Fruit fly (Drosophila melanogaster) whole organism, embryonic: Measurements from ENCODE around the gene CG11241.

Experiments
- CG11560 ChIP-seq: fragments of 200-800 bp; sonication (Bioruptor generic); IDR thresholded peaks from 3 replicates; pipeline ENCODE4 v1.3.6; 2022; ENCODE audit warnings: missing biosample characterization, missing genetic modification characterization
- CG12219 ChIP-seq: fragments of 200-800 bp; sonication (Bioruptor generic); optimal IDR thresholded peaks from 3 replicates; lab custom pipeline; 2018; ENCODE audit warnings: missing biosample characterization, mild to moderate bottlenecking, missing genetic modification characterization
- CG1233 ChIP-seq: fragments of 200-800 bp; sonication (Bioruptor generic); optimal IDR thresholded peaks from 4 replicates; lab custom pipeline; 2018; ENCODE audit warnings: missing biosample characterization, mild to moderate bottlenecking, missing genetic modification characterization
- CG12744 ChIP-seq: fragments of 200-800 bp; sonication (Bioruptor generic); optimal IDR thresholded peaks from 2 replicates; lab custom pipeline; 2016; ENCODE audit warnings: missing biosample characterization, missing genetic modification characterization
- CG12769 ChIP-seq: fragments of 200-800 bp; sonication (Bioruptor generic); optimal IDR thresholded peaks from 2 replicates; lab custom pipeline; 2019; ENCODE audit warnings: missing biosample characterization, mild to moderate bottlenecking, missing genetic modification characterization, moderate library complexity
- CG14441 ChIP-seq: fragments of 200-800 bp; sonication (Bioruptor generic); IDR thresholded peaks from 2 replicates; pipeline ENCODE4 v1.3.6; 2022; ENCODE audit warnings: missing biosample characterization, missing genetic modification characterization
- CG1529 ChIP-seq: fragments of 200-800 bp; sonication (Bioruptor generic); optimal IDR thresholded peaks from 3 replicates; lab custom pipeline; 2018; ENCODE audit warnings: missing biosample characterization, missing genetic modification characterization
- CG15514 ChIP-seq: fragments of 200-800 bp; sonication (Bioruptor generic); optimal IDR thresholded peaks from 3 replicates; lab custom pipeline; 2017; ENCODE audit warnings: missing biosample characterization, missing genetic modification characterization, mild to moderate bottlenecking, moderate library complexity, missing genetic modification reagents
- CG15696 ChIP-seq: fragments of 200-800 bp; sonication (Bioruptor generic); optimal IDR thresholded peaks from 2 replicates; lab custom pipeline; 2019; ENCODE audit warnings: missing biosample characterization, mild to moderate bottlenecking, missing genetic modification characterization, moderate library complexity
- CG1602 ChIP-seq: fragments of 200-800 bp; sonication (Bioruptor generic); optimal IDR thresholded peaks from 3 replicates; lab custom pipeline; 2016; ENCODE audit warnings: missing biosample characterization, missing genetic modification characterization
- CG16813 ChIP-seq: fragments of 200-800 bp; sonication (Bioruptor generic); IDR thresholded peaks from 3 replicates; pipeline ENCODE4 v1.3.6; 2022; ENCODE audit warnings: missing biosample characterization, missing genetic modification characterization; ENCODE audit not compliant: partially characterized antibody
- CG16863 ChIP-seq: fragments of 200-800 bp; sonication (Bioruptor generic); optimal IDR thresholded peaks from 3 replicates; lab custom pipeline; 2016; ENCODE audit warnings: missing biosample characterization, missing genetic modification characterization
- CG18476 ChIP-seq: fragments of 200-800 bp; sonication (Bioruptor generic); optimal IDR thresholded peaks from 2 replicates; lab custom pipeline; 2016; ENCODE audit warnings: missing biosample characterization, mild to moderate bottlenecking, missing genetic modification characterization
- CG2120 ChIP-seq: fragments of 200-800 bp; sonication (Bioruptor generic); optimal IDR thresholded peaks from 3 replicates; lab custom pipeline; 2016; ENCODE audit warnings: missing biosample characterization, missing genetic modification characterization
- CG31441 ChIP-seq: fragments of 200-800 bp; sonication (Bioruptor generic); IDR thresholded peaks from 2 replicates; pipeline ENCODE4 v1.3.6; 2022; ENCODE audit warnings: missing biosample characterization, missing genetic modification characterization
- CG8924 ChIP-seq: fragments of 200-800 bp; optimal IDR thresholded peaks from 3 replicates; lab custom pipeline; 2019; ENCODE audit warnings: missing biosample characterization, mild to moderate bottlenecking, missing genetic modification characterization, moderate library complexity
- CHES-1-like ChIP-seq: fragments of 200-800 bp; sonication (Bioruptor generic); optimal IDR thresholded peaks from 2 replicates; lab custom pipeline; 2016; ENCODE audit warnings: missing biosample characterization, missing genetic modification characterization
- CkIIα-i1 ChIP-seq: fragments of 200-800 bp; sonication (Bioruptor generic); IDR thresholded peaks from 2 replicates; pipeline ENCODE4 v1.3.6; 2022; ENCODE audit warnings: missing biosample characterization, missing genetic modification characterization
- D19A ChIP-seq: fragments of 200-800 bp; optimal IDR thresholded peaks from 3 replicates; lab custom pipeline; 2019; ENCODE audit warnings: missing biosample characterization, mild to moderate bottlenecking, missing genetic modification characterization, moderate library complexity
- Dfd ChIP-seq, 2 experiments: fragments of >200 bp; optimal IDR thresholded peaks; 2 replicates each; lab custom pipeline; 2017; ENCODE audit warnings: missing biosample characterization in 2 of 2, missing genetic modification characterization in 2 of 2
- Dref ChIP-seq: fragments of 200-800 bp; sonication (Bioruptor generic); IDR thresholded peaks from 2 replicates; pipeline ENCODE4 v1.3.6; 2022; ENCODE audit warnings: missing biosample characterization, missing genetic modification characterization
- Fer3 ChIP-seq: fragments of 200-800 bp; sonication (Bioruptor generic); optimal IDR thresholded peaks from 2 replicates; lab custom pipeline; 2018; ENCODE audit warnings: missing biosample characterization, mild to moderate bottlenecking, missing genetic modification characterization, moderate library complexity
- NC2α ChIP-seq: fragments of 200-800 bp; sonication (Bioruptor generic); optimal IDR thresholded peaks from 2 replicates; lab custom pipeline; 2016; ENCODE audit warnings: missing biosample characterization, missing genetic modification characterization
- Poxn ChIP-seq: fragments of 200-800 bp; sonication (Bioruptor generic); IDR thresholded peaks from 2 replicates; pipeline ENCODE4 v1.3.6; 2022; ENCODE audit warnings: missing biosample characterization, missing genetic modification characterization
- Six4 ChIP-seq: fragments of 200-800 bp; sonication (Bioruptor generic); optimal IDR thresholded peaks from 2 replicates; lab custom pipeline; 2016; ENCODE audit warnings: missing biosample characterization, missing genetic modification characterization
- Ssrp ChIP-seq: fragments of 200-800 bp; sonication (Bioruptor generic); optimal IDR thresholded peaks from 2 replicates; lab custom pipeline; 2018; ENCODE audit warnings: missing biosample characterization, mild to moderate bottlenecking, missing genetic modification characterization, moderate library complexity
- YL-1 ChIP-seq: fragments of 200-800 bp; sonication (Bioruptor generic); optimal IDR thresholded peaks from 3 replicates; lab custom pipeline; 2017; ENCODE audit warnings: missing biosample characterization, mild to moderate bottlenecking, missing genetic modification characterization
- amos ChIP-seq: fragments of 200-800 bp; sonication (Bioruptor generic); IDR thresholded peaks from 2 replicates; pipeline ENCODE4 v1.3.6; 2022; ENCODE audit warnings: missing biosample characterization, missing genetic modification characterization; ENCODE audit not compliant: partially characterized antibody
- br ChIP-seq: fragments of >200 bp; optimal IDR thresholded peaks from 2 replicates; lab custom pipeline; 2017
- cas ChIP-seq: fragments of 200-800 bp; sonication (Bioruptor generic); IDR thresholded peaks from 2 replicates; pipeline ENCODE4 v1.3.6; 2022; ENCODE audit warnings: missing biosample characterization, missing genetic modification characterization
- cg ChIP-seq: fragments of 200-800 bp; sonication (Bioruptor generic); optimal IDR thresholded peaks from 3 replicates; lab custom pipeline; 2019; ENCODE audit warnings: missing biosample characterization, mild to moderate bottlenecking, missing genetic modification characterization, moderate library complexity
- crol ChIP-seq: fragments of 200-800 bp; sonication (Bioruptor generic); IDR thresholded peaks from 2 replicates; pipeline ENCODE4 v1.3.6; 2022; ENCODE audit warnings: missing biosample characterization, missing genetic modification characterization
- emc ChIP-seq: fragments of 200-800 bp; sonication (Bioruptor generic); optimal IDR thresholded peaks from 2 replicates; lab custom pipeline; 2016; ENCODE audit warnings: missing biosample characterization, missing genetic modification characterization
- en ChIP-seq: fragments of 200-800 bp; sonication (Bioruptor generic); optimal IDR thresholded peaks from 2 replicates; lab custom pipeline; 2016; ENCODE audit warnings: missing biosample characterization, missing genetic modification characterization
- fd102C ChIP-seq: fragments of 200-800 bp; sonication (Bioruptor generic); optimal IDR thresholded peaks from 2 replicates; lab custom pipeline; 2018; ENCODE audit warnings: missing biosample characterization, mild to moderate bottlenecking, missing genetic modification characterization, moderate library complexity
- fd96Cb ChIP-seq: fragments of 200-800 bp; sonication (Bioruptor generic); optimal IDR thresholded peaks from 2 replicates; lab custom pipeline; 2018; ENCODE audit warnings: missing biosample characterization, mild to moderate bottlenecking, missing genetic modification characterization, moderate library complexity
- gcm2 ChIP-seq: fragments of 200-800 bp; sonication (Bioruptor generic); optimal IDR thresholded peaks from 2 replicates; lab custom pipeline; 2016; ENCODE audit warnings: missing biosample characterization, missing genetic modification characterization
- gsb ChIP-seq: fragments of 200-800 bp; sonication (Bioruptor generic); IDR thresholded peaks from 2 replicates; pipeline ENCODE4 v1.3.6; 2022; ENCODE audit warnings: missing biosample characterization, missing genetic modification characterization
- gsb-n ChIP-seq: fragments of 200-800 bp; sonication (Bioruptor generic); optimal IDR thresholded peaks from 3 replicates; lab custom pipeline; 2018; ENCODE audit warnings: missing biosample characterization, mild to moderate bottlenecking, missing genetic modification characterization
- her ChIP-seq: fragments of 200-800 bp; sonication (Bioruptor generic); optimal IDR thresholded peaks from 2 replicates; lab custom pipeline; 2016; ENCODE audit warnings: missing biosample characterization, missing genetic modification characterization
- klu ChIP-seq: fragments of 200-800 bp; sonication (Bioruptor generic); IDR thresholded peaks from 2 replicates; pipeline ENCODE4 v1.3.6; 2022; ENCODE audit warnings: missing biosample characterization, missing genetic modification characterization
- nerfin-2 ChIP-seq: fragments of 200-800 bp; sonication (Bioruptor generic); IDR thresholded peaks from 2 replicates; pipeline ENCODE4 v1.3.6; 2022; ENCODE audit warnings: missing biosample characterization, missing genetic modification characterization; ENCODE audit not compliant: partially characterized antibody
- oc ChIP-seq: fragments of 200-800 bp; sonication (Bioruptor generic); optimal IDR thresholded peaks from 2 replicates; lab custom pipeline; 2018; ENCODE audit warnings: missing biosample characterization, mild to moderate bottlenecking, missing genetic modification characterization, moderate library complexity
- peb ChIP-seq: fragments of 200-800 bp; sonication (Bioruptor generic); IDR thresholded peaks from 2 replicates; pipeline ENCODE4 v1.3.6; 2022; ENCODE audit warnings: missing biosample characterization, missing genetic modification characterization
- row ChIP-seq: fragments of 200-800 bp; sonication (Bioruptor generic); IDR thresholded peaks from 3 replicates; pipeline ENCODE4 v1.3.6; 2022; ENCODE audit warnings: missing biosample characterization, missing genetic modification characterization
- run ChIP-seq: fragments of 200-800 bp; sonication (Bioruptor generic); optimal IDR thresholded peaks from 3 replicates; lab custom pipeline; 2018; ENCODE audit warnings: missing biosample characterization, mild to moderate bottlenecking, missing genetic modification characterization
- stwl ChIP-seq: fragments of 200-800 bp; sonication (Bioruptor generic); optimal IDR thresholded peaks from 3 replicates; lab custom pipeline; 2018; ENCODE audit warnings: missing biosample characterization, mild to moderate bottlenecking, missing genetic modification characterization, moderate library complexity
- tgo ChIP-seq: fragments of 200-800 bp; sonication (Bioruptor generic); IDR thresholded peaks from 3 replicates; pipeline ENCODE4 v1.3.6; 2022; ENCODE audit warnings: missing biosample characterization, missing genetic modification characterization
- tin ChIP-seq: fragments of 200-800 bp; sonication (Bioruptor generic); optimal IDR thresholded peaks from 3 replicates; lab custom pipeline; 2016; ENCODE audit warnings: missing biosample characterization, missing genetic modification characterization
- trem ChIP-seq: fragments of 200-800 bp; optimal IDR thresholded peaks from 3 replicates; lab custom pipeline; 2019; ENCODE audit warnings: missing biosample characterization, mild to moderate bottlenecking, missing genetic modification characterization, moderate library complexity

The CG11241 gene

DNA sequence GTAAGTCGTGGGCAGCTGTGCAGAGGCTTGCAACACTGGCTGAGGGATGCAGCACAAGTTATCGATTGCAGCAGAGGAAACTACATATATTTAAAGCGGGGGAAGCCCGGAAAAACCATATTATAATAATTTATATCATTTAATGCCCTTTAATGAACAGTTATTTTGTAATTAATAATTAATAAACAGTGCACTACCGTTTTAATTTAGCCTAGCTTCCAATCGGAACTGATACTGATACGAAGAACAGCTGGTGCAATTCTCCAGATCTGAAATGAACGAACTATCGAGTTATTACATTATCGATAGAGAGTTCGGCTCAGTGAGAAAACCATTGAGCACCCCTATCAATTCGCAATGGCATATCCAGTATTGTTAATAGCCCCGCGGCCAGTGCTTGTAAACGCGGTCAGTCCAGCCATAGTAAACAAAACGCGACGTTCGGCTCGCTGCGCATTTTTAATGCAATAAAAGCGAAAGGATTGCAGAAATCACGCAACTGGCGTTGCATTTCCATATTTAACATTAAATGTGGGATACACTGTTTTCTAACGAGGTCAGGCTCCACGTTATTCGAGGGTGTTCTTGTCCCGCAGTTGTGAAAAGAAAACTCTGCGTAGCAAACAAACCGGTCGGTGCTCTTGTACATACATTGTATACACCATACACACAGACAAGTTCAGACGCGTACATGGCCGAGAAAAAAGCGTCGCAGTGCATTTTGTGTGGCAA is 3.3 kb upstream of the CG11241 start, which contains the start of gene CG7369 (continued):
- TF ChIP-seq CG16813 (GFP tag; lab: Robert Waterston, UW) (peak; percentile 76), CG16863 (GFP tag; lab: Kevin White, UChicago) (peak; percentile 63), trem (tag; lab: Kevin White, UChicago) (peak; percentile 60), Six4 (peak; percentile 77), run (tag; lab: Kevin White, UChicago) (peak; percentile 28), Dref (GFP tag; lab: Robert Waterston, UW) (peak; percentile 71), oc (peak; percentile 47), CG1233 (GFP tag; lab: Kevin White, UChicago) (peak; percentile 85), gsb-n (tag; lab: Kevin White, UChicago) (peak; percentile 82), her (peak; percentile 80), gcm2 (GFP tag; lab: Kevin White, UChicago) (peak; percentile 70), crol (GFP tag; lab: Robert Waterston, UW) (0 out of 2 replicates have a peak, but pooled peaks have one; percentile 8), fd102C (no peak), tgo (GFP tag; lab: Robert Waterston, UW) (peak; percentile 71), CG8924 (peak; percentile 86), CkIIα-i1 (GFP tag; lab: Robert Waterston, UW) (peak; percentile 56; the same call in 1 of the 2 replicates), CG11560 (tag; lab: Robert Waterston, UW) (no peak; the same call in 1 of the 3 replicates), D19A (peak; percentile 57), CHES-1-like (GFP tag; lab: Kevin White, UChicago) (peak; percentile 79), CG12219 (peak; percentile 33), br (lab: Kevin White, UChicago) (no peak), Ssrp (tag; lab: Kevin White, UChicago) (peak; percentile 73), YL-1 (peak; percentile 74), stwl (tag; lab: Kevin White, UChicago) (peak; percentile 74), Fer3 (peak; percentile 77), CG15696 (peak; percentile 63), CG1529 (peak; percentile 70), CG31441 (GFP tag; lab: Robert Waterston, UW) (peak; percentile 78), tin (GFP tag; lab: Kevin White, UChicago) (peak; percentile 89), en (GFP tag; lab: Kevin White, UChicago) (no peak), CG2120 (GFP tag; lab: Kevin White, UChicago) (peak; percentile 92), klu (peak; percentile 64; the same call in 1 of the 2 replicates), row (peak; percentile 96), CG12769 (peak; percentile 51), CG14441 (peak; percentile 68), nerfin-2 (GFP tag; lab: Robert Waterston, UW) (peak; percentile 59), cas (GFP tag; lab: Robert Waterston, UW) (peak; percentile 47), CG18476 (peak; percentile 79), cg (GFP tag; lab: Kevin White, UChicago) (no peak), CG1602 (peak; percentile 87), Poxn (GFP tag; lab: Robert Waterston, UW) (peak; percentile 57; the same call in 1 of the 2 replicates), peb (peak; percentile 57; the same call in 1 of the 2 replicates), emc (peak; percentile 14), NC2α (GFP tag; lab: Kevin White, UChicago) (no peak), fd96Cb (tag; lab: Kevin White, UChicago) (peak; percentile 67), CG12744 (peak; percentile 26), CG15514 (GFP tag; lab: Kevin White, UChicago) (peak; percentile 91), Dfd (GFP tag; optimal IDR thresholded peaks at IDR 0.05; lab: Kevin White, UChicago) (no peak), gsb (GFP tag; lab: Robert Waterston, UW) (peak; percentile 64), amos (GFP tag; lab: Robert Waterston, UW) (peak; percentile 63)
